Fruit fly (Drosophila melanogaster): Measurements from ENCODE around the gene Pak3.
A peak's percentile ranks its signal among the peaks of the same experiment; 100 is the strongest.

Gene Pak3

DNA sequence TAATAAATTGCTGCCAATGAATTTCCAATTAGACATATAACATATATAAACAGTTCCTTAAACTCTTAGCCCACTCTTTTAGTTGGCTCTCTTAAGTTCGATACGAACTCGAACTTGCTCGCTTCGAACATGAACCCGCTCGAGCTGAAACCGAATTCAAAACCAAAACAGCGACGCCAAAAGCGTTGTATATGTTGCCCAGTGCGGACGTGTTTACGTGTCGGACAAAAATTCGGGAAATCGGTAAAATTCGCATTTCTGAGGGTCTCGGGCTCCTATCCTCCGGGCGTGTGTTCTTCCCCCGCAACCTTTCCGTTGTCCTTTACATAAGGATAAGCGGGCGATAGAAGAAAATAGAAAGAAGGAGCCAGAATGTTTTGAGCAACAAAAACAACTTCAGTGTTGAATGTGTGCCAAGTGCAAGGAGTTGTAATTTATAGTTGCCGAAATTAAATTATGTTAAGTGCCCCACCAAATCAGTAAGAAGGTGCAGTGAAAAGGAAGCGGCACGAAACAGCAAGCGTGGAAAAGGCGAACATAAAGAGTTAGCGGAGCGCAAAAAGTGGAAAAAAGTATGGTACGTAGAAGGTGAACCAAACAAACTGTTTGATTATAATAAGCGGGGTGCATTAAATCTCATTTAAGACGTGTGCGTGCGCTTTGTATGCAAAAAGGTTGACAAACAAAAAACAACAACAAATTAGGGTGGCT lies 49.1 kb upstream of the Pak3 start, which contains the start of gene CG42342:
CG42342 (plus strand) TSS at position 176 of the 711 bp plus-strand sequence.
- TF ChIP-seq CG6791 (GFP tag; IDR thresholded peaks at IDR 0.05; ENCODE audit: partially characterized antibody) (0 out of 3 replicates have a peak, but pooled peaks have one; percentile 47), insv (GFP tag; optimal IDR thresholded peaks at IDR 0.05) (no peak), Kr (GFP tag; optimal IDR thresholded peaks at IDR 0.05) (peak; percentile 16), Fer1 (GFP tag; optimal IDR thresholded peaks at IDR 0.05) (peak; percentile 6), gro (GFP tag; optimal IDR thresholded peaks at IDR 0.05) (no peak), unpg (GFP tag; optimal IDR thresholded peaks at IDR 0.05) (no peak), E2f1 (GFP tag; IDR thresholded peaks at IDR 0.05) (no peak), CG33557 (GFP tag; optimal IDR thresholded peaks at IDR 0.05) (no peak), CG1647 (GFP tag; optimal IDR thresholded peaks at IDR 0.05) (no peak), cwo (GFP tag; optimal IDR thresholded peaks at IDR 0.05) (no peak), Bgb (GFP tag; IDR thresholded peaks at IDR 0.05; ENCODE audit: partially characterized antibody) (peak; percentile 45; the same call in 1 of the 2 replicates), ab (GFP tag; optimal IDR thresholded peaks at IDR 0.05) (no peak), amos (GFP tag; IDR thresholded peaks at IDR 0.05; ENCODE audit: partially characterized antibody) (no peak; the same call in 1 of the 2 replicates), NfI (GFP tag; optimal IDR thresholded peaks at IDR 0.05) (no peak), CG5180 (GFP tag; optimal IDR thresholded peaks at IDR 0.05) (peak; percentile 99), HHEX (GFP tag; optimal IDR thresholded peaks at IDR 0.05) (no peak), CG11093 (GFP tag; IDR thresholded peaks at IDR 0.05) (no peak), CG7987 (GFP tag; optimal IDR thresholded peaks at IDR 0.05) (no peak), hkb (optimal IDR thresholded peaks at IDR 0.05) (no peak), hkb (GFP tag; IDR thresholded peaks at IDR 0.05) (0 out of 2 replicates have a peak, but pooled peaks have one; percentile 10), CG11085 (GFP tag; IDR thresholded peaks at IDR 0.05) (no peak), D19A (tag; optimal IDR thresholded peaks at IDR 0.05) (peak; percentile 3), CG7556 (GFP tag; optimal IDR thresholded peaks at IDR 0.05) (no peak), Med (GFP tag) (peak; percentile 75), otp (GFP tag; IDR thresholded peaks at IDR 0.05) (0 out of 3 replicates have a peak, but pooled peaks have one; percentile 14), chm (GFP tag; IDR thresholded peaks at IDR 0.05) (peak; percentile 46), vvl (GFP tag; IDR thresholded peaks at IDR 0.05) (peak; percentile 65), CG31388 (GFP tag; optimal IDR thresholded peaks at IDR 0.05) (no peak), B-H2 (GFP tag; optimal IDR thresholded peaks at IDR 0.05) (no peak), luna (GFP tag; optimal IDR thresholded peaks at IDR 0.05) (no peak), Nf-YB (GFP tag; optimal IDR thresholded peaks at IDR 0.05) (no peak), jumu (GFP tag; optimal IDR thresholded peaks at IDR 0.05) (no peak), kay (GFP tag; optimal IDR thresholded peaks at IDR 0.05) (no peak), CG14050 (GFP tag; IDR thresholded peaks at IDR 0.05) (no peak), Elba2 (GFP tag; optimal IDR thresholded peaks at IDR 0.05) (no peak), bowl (GFP tag; IDR thresholded peaks at IDR 0.05) (no peak), oc (tag; optimal IDR thresholded peaks at IDR 0.05) (no peak), CTCF (GFP tag; optimal IDR thresholded peaks at IDR 0.05) (no peak), CG6854 (GFP tag; optimal IDR thresholded peaks at IDR 0.05) (no peak), CG34422 (GFP tag; IDR thresholded peaks at IDR 0.05) (no peak), Deaf1 (tag; optimal IDR thresholded peaks at IDR 0.05) (peak; percentile 42), Trl (optimal IDR thresholded peaks at IDR 0.05) (peak; percentile 27 to 48), Trl (GFP tag; optimal IDR thresholded peaks at IDR 0.05) (no peak), Neu2 (GFP tag; optimal IDR thresholded peaks at IDR 0.05; ENCODE audit: borderline replicate concordance) (no peak), onecut (GFP tag; IDR thresholded peaks at IDR 0.05) (no peak; the same call in 1 of the 2 replicates), seq (GFP tag; IDR thresholded peaks at IDR 0.05) (no peak), CG13123 (GFP tag; optimal IDR thresholded peaks at IDR 0.05) (no peak), Hand (GFP tag; optimal IDR thresholded peaks at IDR 0.05) (no peak), dan (GFP tag; IDR thresholded peaks at IDR 0.05) (no peak), sr (GFP tag; IDR thresholded peaks at IDR 0.05) (no peak), Hr3 (GFP tag; optimal IDR thresholded peaks at IDR 0.05) (no peak)
